Fruit fly (Drosophila melanogaster): ENCODE data around the gene Prosalpha2.

Prosalpha2 gene

DNA sequence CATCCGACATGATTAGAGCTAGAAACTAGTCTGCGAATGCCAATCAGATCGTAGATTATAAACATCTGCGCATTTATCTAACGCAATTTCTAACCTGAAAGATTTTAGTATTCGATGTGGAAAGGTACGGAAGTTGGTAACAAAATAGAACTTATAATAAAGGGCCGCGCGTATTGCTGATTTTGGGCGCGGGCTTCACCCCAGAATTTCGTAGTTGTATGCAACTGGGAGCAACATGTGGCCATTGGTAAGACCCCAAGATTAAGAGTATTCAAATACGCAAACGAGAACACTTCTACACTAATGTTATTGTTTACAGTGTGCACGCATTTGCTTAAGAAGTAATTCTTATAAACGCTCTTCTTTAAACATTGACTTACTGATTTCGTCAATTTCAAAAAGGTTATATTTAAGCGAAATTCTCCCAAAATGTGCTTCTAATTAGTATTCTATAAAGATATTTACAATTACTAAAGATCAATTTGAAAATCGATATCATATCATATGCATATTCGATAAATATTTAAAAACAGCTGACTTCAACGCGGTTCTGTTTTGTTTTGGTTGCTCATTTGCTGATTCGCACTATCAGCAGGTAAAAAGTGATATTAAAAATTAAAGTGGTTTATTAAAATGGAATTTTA, 28.9 kb downstream of the Prosalpha2 start, which contains the start of the genes CG5961 and Polr3C (continued):
- TF ChIP-seq CG10654 (GFP tag; optimal IDR thresholded peaks at IDR 0.05) (no peak), tx (GFP tag; optimal IDR thresholded peaks at IDR 0.05) (no peak), jumu (GFP tag; optimal IDR thresholded peaks at IDR 0.05) (no peak), CG3995 (GFP tag; optimal IDR thresholded peaks at IDR 0.05) (no peak), CG8765 (GFP tag; IDR thresholded peaks at IDR 0.05) (no peak), Hr51 (GFP tag; optimal IDR thresholded peaks at IDR 0.05) (no peak), Med (GFP tag) (peak; percentile 74), Abd-B (GFP tag; optimal IDR thresholded peaks at IDR 0.05) (no peak), Dip2 (GFP tag; IDR thresholded peaks at IDR 0.05) (no peak), lola (GFP tag; optimal IDR thresholded peaks at IDR 0.05) (no peak), Scr (GFP tag; IDR thresholded peaks at IDR 0.05; ENCODE audit: partially characterized antibody) (peak; percentile 17), CG13894 (tag; optimal IDR thresholded peaks at IDR 0.05) (no peak), gcm2 (GFP tag; optimal IDR thresholded peaks at IDR 0.05) (no peak), CG10366 (GFP tag; IDR thresholded peaks at IDR 0.05) (no peak), Drgx (GFP tag; IDR thresholded peaks at IDR 0.05) (no peak), luna (GFP tag; optimal IDR thresholded peaks at IDR 0.05) (no peak), row (GFP tag; IDR thresholded peaks at IDR 0.05) (no peak), mam (GFP tag; optimal IDR thresholded peaks at IDR 0.05) (no peak), CG18476 (GFP tag; optimal IDR thresholded peaks at IDR 0.05) (no peak), grau (tag; optimal IDR thresholded peaks at IDR 0.05) (no peak), Ada2b (GFP tag; IDR thresholded peaks at IDR 0.05) (no peak), h (optimal IDR thresholded peaks at IDR 0.05) (no peak), Nf-YC (tag; optimal IDR thresholded peaks at IDR 0.05) (no peak), fd102C (GFP tag; optimal IDR thresholded peaks at IDR 0.05) (no peak), kay (GFP tag; optimal IDR thresholded peaks at IDR 0.05) (no peak), phol (tag; optimal IDR thresholded peaks at IDR 0.05) (no peak), CG11723 (GFP tag; optimal IDR thresholded peaks at IDR 0.05) (no peak), Hr3 (GFP tag; optimal IDR thresholded peaks at IDR 0.05) (no peak), Lhr (GFP tag; optimal IDR thresholded peaks at IDR 0.05) (no peak), CoRest (tag; optimal IDR thresholded peaks at IDR 0.05) (no peak), CG12744 (GFP tag; optimal IDR thresholded peaks at IDR 0.05) (no peak), unc-4 (GFP tag; IDR thresholded peaks at IDR 0.05; ENCODE audit: partially characterized antibody) (peak; percentile 43; the same call in 1 of the 2 replicates), dysf (GFP tag; IDR thresholded peaks at IDR 0.05) (no peak), hb (GFP tag; IDR thresholded peaks at IDR 0.05; ENCODE audit: partially characterized antibody) (no peak), Asciz (GFP tag; optimal IDR thresholded peaks at IDR 0.05) (no peak), CG11093 (GFP tag; IDR thresholded peaks at IDR 0.05) (no peak), trh (GFP tag; optimal IDR thresholded peaks at IDR 0.05) (no peak), so (GFP tag; IDR thresholded peaks at IDR 0.05) (no peak), salm (tag; optimal IDR thresholded peaks at IDR 0.05) (no peak), CG32772 (GFP tag; IDR thresholded peaks at IDR 0.05) (no peak), corto (GFP tag; optimal IDR thresholded peaks at IDR 0.05) (no peak), ac (GFP tag; optimal IDR thresholded peaks at IDR 0.05) (no peak), odd (GFP tag; optimal IDR thresholded peaks at IDR 0.05) (no peak), CG17385 (GFP tag; optimal IDR thresholded peaks at IDR 0.05) (no peak), unpg (GFP tag; optimal IDR thresholded peaks at IDR 0.05) (no peak), crol (GFP tag; IDR thresholded peaks at IDR 0.05) (no peak), CG4854 (GFP tag; optimal IDR thresholded peaks at IDR 0.05) (no peak), psq (GFP tag; optimal IDR thresholded peaks at IDR 0.05) (peak; percentile 80), CG7556 (GFP tag; optimal IDR thresholded peaks at IDR 0.05) (no peak), trem (tag; optimal IDR thresholded peaks at IDR 0.05) (peak; percentile 61), Atf6 (GFP tag; IDR thresholded peaks at IDR 0.05) (no peak)

All from whole organism, embryonic.